Worm (Caenorhabditis elegans) whole organism, L2 larva: ENCODE results near the gene mbr-1.

Source experiments
- C34F6.9 ChIP-seq: fragments of 150-350 bp; optimal IDR thresholded peaks from 2 replicates; lab custom pipeline; 2014; ENCODE audit warnings: missing biosample characterization, missing genetic modification characterization
- F13H6.1 ChIP-seq: sonication (generic microtip); optimal IDR thresholded peaks from 2 replicates; lab custom pipeline; 2016; ENCODE audit warnings: missing genetic modification characterization, missing compliant biosample characterization
- R02D3.7 ChIP-seq: fragments of 150-350 bp; optimal IDR thresholded peaks from 2 replicates; lab custom pipeline; 2014; ENCODE audit warnings: missing biosample characterization, missing genetic modification characterization
- Y55F3AM.14 ChIP-seq: fragments of 200-800 bp; sonication (Bioruptor generic); optimal IDR thresholded peaks from 2 replicates; lab custom pipeline; 2018; ENCODE audit warnings: mild to moderate bottlenecking, missing genetic modification characterization, missing compliant biosample characterization
- ZK546.5 ChIP-seq: sonication (generic microtip); optimal IDR thresholded peaks from 2 replicates; lab custom pipeline; 2017; ENCODE audit warnings: missing biosample characterization, missing genetic modification characterization
- alr-1 ChIP-seq: fragments of 150-350 bp; optimal IDR thresholded peaks from 2 replicates; lab custom pipeline; 2014; ENCODE audit warnings: missing biosample characterization, missing genetic modification characterization
- aly-2 ChIP-seq: fragments of 150-350 bp; optimal IDR thresholded peaks from 2 replicates; lab custom pipeline; 2014; ENCODE audit warnings: missing biosample characterization, missing genetic modification characterization
- ama-1 ChIP-seq: fragments of 150-350 bp; optimal IDR thresholded peaks from 2 replicates; lab custom pipeline; 2018; ENCODE audit warnings: inconsistent platforms
- blmp-1 ChIP-seq: sonication (generic microtip); optimal IDR thresholded peaks from 2 replicates; lab custom pipeline; 2017; ENCODE audit warnings: missing genetic modification characterization, mild to moderate bottlenecking, missing compliant biosample characterization, antibody characterized with exemption, moderate library complexity; ENCODE audit not compliant: insufficient read depth
- ceh-16 ChIP-seq: fragments of 150-350 bp; optimal IDR thresholded peaks from 2 replicates; lab custom pipeline; 2014; ENCODE audit warnings: missing biosample characterization, missing genetic modification characterization
- ceh-82 ChIP-seq: fragments of 150-350 bp; optimal IDR thresholded peaks from 2 replicates; lab custom pipeline; 2014; ENCODE audit warnings: missing biosample characterization, missing genetic modification characterization
- crh-2 ChIP-seq: sonication (generic microtip); optimal IDR thresholded peaks from 2 replicates; lab custom pipeline; 2017; ENCODE audit warnings: missing biosample characterization, missing genetic modification characterization
- dmd-4 ChIP-seq: sonication (generic microtip); optimal IDR thresholded peaks from 2 replicates; lab custom pipeline; 2017; ENCODE audit warnings: missing biosample characterization, missing genetic modification characterization
- egl-27 ChIP-seq: sonication (generic microtip); optimal IDR thresholded peaks from 3 replicates; lab custom pipeline; 2017; ENCODE audit warnings: missing biosample characterization, missing genetic modification reagents, missing genetic modification characterization
- elt-1 ChIP-seq: fragments of 150-350 bp; optimal IDR thresholded peaks from 2 replicates; lab custom pipeline; 2014; ENCODE audit warnings: missing biosample characterization, missing genetic modification characterization
- elt-3 ChIP-seq: sonication (generic microtip); optimal IDR thresholded peaks from 2 replicates; lab custom pipeline; 2017; ENCODE audit warnings: missing biosample characterization, missing genetic modification characterization
- fos-1 ChIP-seq: fragments of 150-350 bp; optimal IDR thresholded peaks from 2 replicates; lab custom pipeline; 2014; ENCODE audit warnings: missing biosample characterization, missing genetic modification characterization
- gmeb-1 ChIP-seq: fragments of 150-350 bp; optimal IDR thresholded peaks from 2 replicates; lab custom pipeline; 2014; ENCODE audit warnings: missing biosample characterization, missing genetic modification characterization
- lin-11 ChIP-seq: fragments of 150-350 bp; sonication (generic microtip); optimal IDR thresholded peaks from 2 replicates; lab custom pipeline; 2014; ENCODE audit warnings: missing biosample characterization, missing genetic modification characterization, inconsistent platforms, mixed read lengths
- lin-13 ChIP-seq: fragments of 150-350 bp; optimal IDR thresholded peaks from 2 replicates; lab custom pipeline; 2014; ENCODE audit warnings: missing biosample characterization, missing genetic modification reagents, missing genetic modification characterization
- lin-39 ChIP-seq: fragments of 150-350 bp; optimal IDR thresholded peaks from 2 replicates; lab custom pipeline; 2014; ENCODE audit warnings: missing biosample characterization, missing genetic modification reagents, missing genetic modification characterization
- lsy-2 ChIP-seq, 2 experiments: fragments of 150-350 bp in 1 of 2; sonication (generic microtip) in 1 of 2; optimal IDR thresholded peaks; 2 replicates each; lab custom pipeline; 2014 to 2017; ENCODE audit warnings: missing biosample characterization in 2 of 2, missing genetic modification characterization in 2 of 2
- mab-5 ChIP-seq: fragments of 150-350 bp; optimal IDR thresholded peaks from 2 replicates; lab custom pipeline; 2014; ENCODE audit warnings: missing biosample characterization, missing genetic modification characterization
- mbf-1 ChIP-seq: sonication (generic microtip); optimal IDR thresholded peaks from 2 replicates; lab custom pipeline; 2017; ENCODE audit warnings: missing biosample characterization, missing genetic modification characterization
- mdl-1 ChIP-seq, 2 experiments: fragments of 150-350 bp in 1 of 2; sonication (generic microtip) in 1 of 2; optimal IDR thresholded peaks; 2 replicates each; lab custom pipeline; 2017; ENCODE audit warnings: missing biosample characterization in 2 of 2, missing genetic modification characterization in 2 of 2
- nhr-10 ChIP-seq: sonication (generic microtip); optimal IDR thresholded peaks from 2 replicates; lab custom pipeline; 2017; ENCODE audit warnings: missing biosample characterization, missing genetic modification characterization
- nhr-11 ChIP-seq: fragments of 150-350 bp; optimal IDR thresholded peaks from 2 replicates; lab custom pipeline; 2014; ENCODE audit warnings: missing biosample characterization, missing genetic modification characterization
- nhr-12 ChIP-seq: fragments of 150-350 bp; optimal IDR thresholded peaks from 2 replicates; lab custom pipeline; 2014; ENCODE audit warnings: missing biosample characterization, missing genetic modification characterization
- nhr-129 ChIP-seq: fragments of 150-350 bp; optimal IDR thresholded peaks from 2 replicates; lab custom pipeline; 2014; ENCODE audit warnings: missing biosample characterization, missing genetic modification characterization
- nhr-21 ChIP-seq: fragments of 150-350 bp; optimal IDR thresholded peaks from 2 replicates; lab custom pipeline; 2014; ENCODE audit warnings: missing biosample characterization, missing genetic modification characterization
- nhr-23 ChIP-seq: fragments of 150-350 bp; optimal IDR thresholded peaks from 2 replicates; lab custom pipeline; 2014; ENCODE audit warnings: missing biosample characterization, missing genetic modification reagents, missing genetic modification characterization
- nhr-237 ChIP-seq: fragments of 150-350 bp; optimal IDR thresholded peaks from 2 replicates; lab custom pipeline; 2014; ENCODE audit warnings: missing biosample characterization, missing genetic modification characterization
- nhr-25 ChIP-seq: fragments of 150-350 bp; sonication (generic microtip); optimal IDR thresholded peaks from 3 replicates; lab custom pipeline; 2014; ENCODE audit warnings: missing biosample characterization, missing genetic modification characterization
- nhr-6 ChIP-seq: fragments of 150-350 bp; optimal IDR thresholded peaks from 2 replicates; lab custom pipeline; 2014; ENCODE audit warnings: missing biosample characterization, missing genetic modification characterization
- nhr-77 ChIP-seq: fragments of 150-350 bp; optimal IDR thresholded peaks from 2 replicates; lab custom pipeline; 2014; ENCODE audit warnings: missing biosample characterization, missing genetic modification characterization
- peb-1 ChIP-seq: fragments of 150-350 bp; optimal IDR thresholded peaks from 2 replicates; lab custom pipeline; 2014; ENCODE audit warnings: missing biosample characterization, missing genetic modification characterization
- sem-4 ChIP-seq: fragments of 150-350 bp; optimal IDR thresholded peaks from 2 replicates; lab custom pipeline; 2014; ENCODE audit warnings: missing biosample characterization, missing genetic modification reagents, missing genetic modification characterization
- skn-1 ChIP-seq: sonication (generic microtip); optimal IDR thresholded peaks from 2 replicates; lab custom pipeline; 2017; ENCODE audit warnings: missing biosample characterization, missing genetic modification characterization
- sma-3 ChIP-seq: sonication (generic microtip); optimal IDR thresholded peaks from 2 replicates; lab custom pipeline; 2016; ENCODE audit warnings: missing genetic modification reagents, missing genetic modification characterization, missing compliant biosample characterization
- sma-9 ChIP-seq, 2 experiments: fragments of 150-350 bp in 1 of 2; sonication (generic microtip) in 1 of 2; optimal IDR thresholded peaks; 2 replicates each; lab custom pipeline; 2014 to 2016; ENCODE audit warnings: missing genetic modification characterization in 2 of 2, mild to moderate bottlenecking in 1 of 2, missing biosample characterization in 1 of 2, missing compliant biosample characterization in 1 of 2, missing genetic modification reagents in 1 of 2, moderate library complexity in 1 of 2
- snpc-4 ChIP-seq: fragments of 150-350 bp; optimal IDR thresholded peaks from 2 replicates; lab custom pipeline; 2014; ENCODE audit warnings: missing biosample characterization, missing genetic modification characterization
- unc-39 ChIP-seq: fragments of 150-350 bp; optimal IDR thresholded peaks from 2 replicates; lab custom pipeline; 2014; ENCODE audit warnings: missing biosample characterization, missing genetic modification characterization
- unc-55 ChIP-seq: fragments of 150-350 bp; sonication (generic microtip); optimal IDR thresholded peaks from 3 replicates; lab custom pipeline; 2014; ENCODE audit warnings: missing biosample characterization, missing genetic modification reagents, missing genetic modification characterization
- unc-62 ChIP-seq: fragments of 150-350 bp; optimal IDR thresholded peaks from 2 replicates; lab custom pipeline; 2014; ENCODE audit warnings: missing biosample characterization, missing genetic modification reagents, missing genetic modification characterization
- zag-1 ChIP-seq: fragments of 150-350 bp; optimal IDR thresholded peaks from 2 replicates; lab custom pipeline; 2014; ENCODE audit warnings: missing biosample characterization, missing genetic modification characterization
- ztf-1 ChIP-seq: fragments of 200-800 bp; sonication (Bioruptor generic); conservative IDR thresholded peaks from 2 replicates; pipeline ENCODE4 v1.3.6; 2022; ENCODE audit warnings: missing genetic modification characterization, missing compliant biosample characterization
- ztf-11 ChIP-seq: sonication (generic microtip); optimal IDR thresholded peaks from 2 replicates; lab custom pipeline; 2017; ENCODE audit warnings: missing biosample characterization, missing genetic modification characterization
- ztf-4 ChIP-seq: fragments of 150-350 bp; optimal IDR thresholded peaks from 2 replicates; lab custom pipeline; 2014; ENCODE audit warnings: missing biosample characterization, missing genetic modification characterization

Gene mbr-1

DNA sequence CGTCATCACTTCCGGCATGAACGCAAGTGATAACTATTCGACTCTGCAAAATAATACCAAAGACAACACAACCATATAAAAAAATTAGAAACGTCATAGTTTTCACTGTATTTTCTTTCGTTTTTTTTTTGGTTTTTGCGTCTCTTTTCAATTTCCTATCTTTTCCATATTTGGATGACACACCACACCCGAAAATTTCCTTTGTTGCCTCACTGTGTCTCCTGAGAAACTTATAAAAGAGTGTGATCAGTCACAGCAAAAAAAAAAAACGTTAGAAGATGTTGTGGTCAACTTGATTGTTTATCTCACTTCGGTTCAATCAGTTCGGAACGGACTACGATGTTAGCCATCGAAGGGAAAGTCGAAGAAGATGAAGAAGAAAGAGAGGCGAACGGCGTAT is 32.1 kb downstream of the mbr-1 start:
- peak; percentile 4 for TF ChIP-seq sma-3 (GFP tag; lab: Kevin White, UChicago)
- no peak for TF ChIP-seq ztf-1 (GFP tag; lab: Robert Waterston, UW)
- TF ChIP-seq fos-1 (tag; lab: Kevin White, UChicago): peak; percentile 33

DNA sequence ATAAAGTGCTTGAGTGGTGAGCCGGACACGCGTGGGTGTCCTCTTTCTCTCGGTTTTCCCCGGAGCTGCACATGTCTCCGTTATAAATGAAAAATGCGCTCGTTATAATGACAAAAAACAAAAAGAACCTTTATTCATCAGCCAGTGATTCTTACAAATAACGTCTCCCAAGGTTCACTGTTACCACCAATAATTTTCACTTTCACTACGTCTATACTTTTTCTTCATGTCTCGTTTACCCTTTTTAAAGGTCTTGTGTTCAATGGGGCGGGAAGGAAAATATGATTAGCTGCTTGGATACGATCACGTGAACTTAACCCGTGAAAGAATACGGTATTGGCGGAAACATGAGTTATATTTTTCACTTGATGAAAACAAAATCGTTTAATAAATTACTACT is 33.5 kb downstream of the mbr-1 start:
- TF ChIP-seq lin-11: no peak
- no peak for TF ChIP-seq ztf-1 (GFP tag; lab: Robert Waterston, UW)
- no peak for TF ChIP-seq sem-4 (tag; lab: Kevin White, UChicago)
- no peak for TF ChIP-seq F13H6.1 (tag; lab: Kevin White, UChicago)
- TF ChIP-seq skn-1 (tag; lab: Kevin White, UChicago): no peak
- TF ChIP-seq lsy-2 (tag; optimal IDR thresholded peaks at IDR 0.05; lab: Kevin White, UChicago): peak in 1 of 2 experiments; percentile 45
- TF ChIP-seq peb-1 (tag; lab: Kevin White, UChicago): no peak
- TF ChIP-seq dmd-4 (tag; lab: Kevin White, UChicago): no peak
- no peak for TF ChIP-seq nhr-237 (tag; lab: Kevin White, UChicago)
- no peak for TF ChIP-seq elt-3 (tag; lab: Kevin White, UChicago)
- no peak for TF ChIP-seq snpc-4 (tag; lab: Kevin White, UChicago)
- peak; percentile 23 for TF ChIP-seq sma-9 (GFP tag; optimal IDR thresholded peaks at IDR 0.05; lab: Kevin White, UChicago)
- TF ChIP-seq sma-9 (tag; optimal IDR thresholded peaks at IDR 0.05; lab: Kevin White, UChicago): no peak
- no peak for TF ChIP-seq egl-27 (tag; lab: Kevin White, UChicago)
- TF ChIP-seq unc-62 (GFP tag; lab: Kevin White, UChicago): no peak
- no peak for TF ChIP-seq nhr-12 (tag; lab: Kevin White, UChicago)
- no peak for TF ChIP-seq nhr-11 (tag; lab: Kevin White, UChicago)
- TF ChIP-seq Y55F3AM.14 (GFP tag; lab: Kevin White, UChicago): no peak
- TF ChIP-seq lin-13 (GFP tag; lab: Kevin White, UChicago): no peak
- no peak for TF ChIP-seq C34F6.9
- TF ChIP-seq unc-55 (GFP tag; lab: Kevin White, UChicago): no peak
- peak; percentile 11 for TF ChIP-seq gmeb-1 (tag; lab: Kevin White, UChicago)
- TF ChIP-seq blmp-1: peak; percentile 94
- no peak for TF ChIP-seq zag-1 (tag; lab: Kevin White, UChicago)
- no peak for TF ChIP-seq mdl-1 (tag; optimal IDR thresholded peaks at IDR 0.05; lab: Kevin White, UChicago)
- TF ChIP-seq nhr-25 (tag; lab: Kevin White, UChicago): peak; percentile 71
- TF ChIP-seq aly-2: no peak
- no peak for TF ChIP-seq nhr-77 (tag; lab: Kevin White, UChicago)
- peak; percentile 52 for TF ChIP-seq crh-2 (tag; lab: Kevin White, UChicago)
- TF ChIP-seq mbf-1 (tag; lab: Kevin White, UChicago): no peak
- no peak for TF ChIP-seq ZK546.5 (tag; lab: Kevin White, UChicago)
- TF ChIP-seq ama-1 (lab: Kevin White, UChicago): peak; percentile 70
- no peak for TF ChIP-seq ztf-4 (tag; lab: Kevin White, UChicago)
- no peak for TF ChIP-seq nhr-23 (tag; lab: Kevin White, UChicago)
- TF ChIP-seq lin-39 (tag; lab: Kevin White, UChicago): no peak
- peak; percentile 16 for TF ChIP-seq nhr-129 (tag; lab: Kevin White, UChicago)
- no peak for TF ChIP-seq nhr-10 (tag; lab: Kevin White, UChicago)
- no peak for TF ChIP-seq unc-39 (tag; lab: Kevin White, UChicago)
- TF ChIP-seq alr-1 (tag; lab: Kevin White, UChicago): no peak
- no peak for TF ChIP-seq elt-1 (tag; lab: Kevin White, UChicago)
- TF ChIP-seq nhr-6 (tag; lab: Kevin White, UChicago): no peak
- no peak for TF ChIP-seq mab-5 (tag; lab: Kevin White, UChicago)
- peak; percentile 5 for TF ChIP-seq fos-1 (tag; lab: Kevin White, UChicago)
- TF ChIP-seq ztf-11 (tag; lab: Kevin White, UChicago): no peak
- no peak for TF ChIP-seq ceh-82 (tag; lab: Kevin White, UChicago)
- no peak for TF ChIP-seq R02D3.7 (tag; lab: Kevin White, UChicago)
- TF ChIP-seq ceh-16 (tag; lab: Kevin White, UChicago): no peak
- peak; percentile 43 for TF ChIP-seq sma-3 (GFP tag; lab: Kevin White, UChicago)
- TF ChIP-seq nhr-21: peak; percentile 36
